Worm (Caenorhabditis elegans) whole organism, young adult: ENCODE data around the gene tofu-1.

ENCODE experiments used
- B0035.1 ChIP-seq: sonication (generic microtip); optimal IDR thresholded peaks from 2 replicates; lab custom pipeline; 2016; ENCODE audit warnings: missing genetic modification characterization, mild to moderate bottlenecking, missing compliant biosample characterization, missing genotype, missing genetic modification reagents
- C06A6.2 ChIP-seq: fragments of 200-800 bp; sonication (Bioruptor generic); conservative IDR thresholded peaks from 2 replicates; pipeline ENCODE4 v1.3.6; 2022; ENCODE audit warnings: missing genetic modification characterization, missing compliant biosample characterization
- dox-1 ChIP-seq: fragments of 200-800 bp; sonication (Bioruptor generic); IDR thresholded peaks from 2 replicates; pipeline ENCODE4 v1.3.6; 2022; ENCODE audit warnings: missing genetic modification reagents, missing genetic modification characterization, missing compliant biosample characterization
- gei-17 ChIP-seq: fragments of 200-800 bp; sonication (Bioruptor generic); optimal IDR thresholded peaks from 2 replicates; lab custom pipeline; 2018; ENCODE audit warnings: mild to moderate bottlenecking, missing genetic modification characterization, missing compliant biosample characterization
- snpc-3.4 ChIP-seq: sonication (generic microtip); optimal IDR thresholded peaks from 2 replicates; lab custom pipeline; 2017; ENCODE audit warnings: missing genetic modification characterization, mild to moderate bottlenecking, missing compliant biosample characterization, antibody characterized with exemption, moderate library complexity, missing genotype, missing genetic modification reagents
- sptf-2 ChIP-seq: fragments of 200-800 bp; sonication (Bioruptor generic); optimal IDR thresholded peaks from 2 replicates; lab custom pipeline; 2018; ENCODE audit warnings: mild to moderate bottlenecking, missing genetic modification characterization, missing compliant biosample characterization

DNA sequence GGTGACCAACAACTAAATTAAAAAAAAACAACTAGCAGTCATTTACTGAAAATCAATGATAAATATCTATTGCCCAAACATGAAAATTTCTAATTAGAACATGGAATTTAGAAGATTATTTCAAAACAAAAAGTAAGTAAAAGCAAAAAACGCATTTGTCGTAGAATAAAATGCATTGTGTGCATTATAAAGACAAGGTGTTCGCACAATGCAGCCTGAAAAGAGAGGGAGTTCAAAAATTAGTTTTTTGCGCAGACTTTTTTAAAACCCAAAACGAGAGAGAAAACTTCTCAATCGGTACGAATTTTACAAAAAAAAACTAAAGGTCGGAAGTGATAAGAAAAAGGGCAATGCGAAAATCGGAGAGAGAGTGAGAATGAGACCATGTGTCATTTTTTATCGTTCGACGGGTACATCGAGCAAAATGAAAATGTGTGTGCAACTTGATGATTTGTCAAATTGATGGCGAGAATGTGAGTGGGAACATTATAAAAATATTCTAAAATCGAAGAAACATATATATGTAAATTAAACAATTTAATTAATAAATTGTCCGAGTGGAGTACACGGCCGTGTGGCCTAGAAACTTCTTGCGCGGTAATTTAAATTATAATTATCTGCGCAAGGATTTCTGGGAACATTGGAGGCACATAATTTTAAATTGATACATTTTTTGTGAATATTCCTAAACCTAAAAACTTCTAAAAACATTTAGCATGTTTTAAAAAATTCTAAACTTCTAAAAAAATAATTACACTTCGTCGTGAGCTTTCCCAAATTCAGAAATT is 50.6 kb downstream of the tofu-1 start:
- TF ChIP-seq snpc-3.4 (tag; lab: Kevin White, UChicago) (no peak), sptf-2 (GFP tag; lab: Kevin White, UChicago) (no peak), C06A6.2 (GFP tag; lab: Robert Waterston, UW) (no peak), dox-1 (GFP tag; lab: Robert Waterston, UW) (peak; percentile 50), B0035.1 (tag; lab: Kevin White, UChicago) (no peak), gei-17 (GFP tag; lab: Kevin White, UChicago) (no peak)
